Worm (Caenorhabditis elegans): ENCODE measurements around the gene vha-20.

Gene vha-20

DNA sequence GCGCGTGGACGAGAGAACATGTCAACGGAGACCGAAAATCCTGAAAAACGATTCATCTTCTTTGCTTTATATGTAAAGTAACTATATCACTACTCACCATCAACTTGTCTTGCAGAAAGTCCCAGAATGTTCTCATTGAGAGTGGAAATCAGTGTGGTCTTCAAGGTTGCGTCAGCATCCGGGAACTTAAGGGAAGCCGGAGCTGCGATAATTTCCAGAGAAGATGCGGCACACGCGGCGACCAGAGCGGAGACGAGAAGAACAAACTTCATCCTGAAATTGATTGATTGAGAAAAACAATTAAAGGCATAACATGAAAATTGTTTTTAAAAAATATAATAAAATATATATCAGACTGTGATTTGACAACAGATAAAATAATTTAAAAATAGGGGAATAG lies at the start of gene vha-20:
TSS of gene vha-20 (minus strand) at position 273 of the 400 bp plus-strand sequence.
- TF ChIP-seq ztf-23 (GFP tag; IDR thresholded peaks at IDR 0.05) (no peak), flt-1 (GFP tag; IDR thresholded peaks at IDR 0.05) (no peak), ref-1 (GFP tag; conservative IDR thresholded peaks at IDR 0.05) (no peak), ztf-29 (GFP tag; IDR thresholded peaks at IDR 0.05) (no peak), cog-1 (tag; optimal IDR thresholded peaks at IDR 0.05) (no peak), med-1 (GFP tag; optimal IDR thresholded peaks at IDR 0.05; ENCODE audit: insufficient read depth) (no peak), klf-2 (GFP tag; conservative IDR thresholded peaks at IDR 0.05) (no peak), T22C8.4 (GFP tag; IDR thresholded peaks at IDR 0.05) (no peak), tab-1 (GFP tag; IDR thresholded peaks at IDR 0.05) (no peak)

DNA sequence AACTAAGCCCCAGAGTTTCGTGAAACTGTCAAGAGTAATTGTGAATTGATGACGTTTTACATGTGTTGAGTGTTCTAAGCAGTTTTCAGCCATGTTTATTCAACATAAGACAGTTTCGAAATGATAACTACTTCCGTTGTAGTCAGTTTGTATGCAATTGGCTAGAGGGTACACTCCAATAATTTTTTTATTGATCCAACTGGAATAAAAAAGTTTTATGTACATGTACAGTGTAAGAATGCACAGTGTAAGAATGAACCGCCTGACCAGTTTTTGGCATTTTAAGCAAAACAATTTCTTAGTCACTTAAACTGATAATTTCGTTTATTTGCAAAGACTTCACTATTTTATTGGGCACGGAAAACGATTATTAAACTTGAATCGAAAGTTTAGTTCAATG lies 49.0 kb upstream of the vha-20 start:
- no peak for TF ChIP-seq cog-1 (tag; optimal IDR thresholded peaks at IDR 0.05)
- TF ChIP-seq tab-1 (GFP tag; IDR thresholded peaks at IDR 0.05): no peak
- no peak for TF ChIP-seq ref-1 (GFP tag; conservative IDR thresholded peaks at IDR 0.05)
- no peak for TF ChIP-seq ztf-29 (GFP tag; IDR thresholded peaks at IDR 0.05)
- TF ChIP-seq flt-1 (GFP tag; IDR thresholded peaks at IDR 0.05): no peak
- TF ChIP-seq klf-2 (GFP tag; conservative IDR thresholded peaks at IDR 0.05): no peak
- TF ChIP-seq med-1 (GFP tag; optimal IDR thresholded peaks at IDR 0.05; ENCODE audit: insufficient read depth): no peak
- no peak for TF ChIP-seq T22C8.4 (GFP tag; IDR thresholded peaks at IDR 0.05)
- TF ChIP-seq ztf-23 (GFP tag; IDR thresholded peaks at IDR 0.05): no peak

- TF ChIP-seq cog-1 (tag; optimal IDR thresholded peaks at IDR 0.05) (no peak), med-1 (GFP tag; optimal IDR thresholded peaks at IDR 0.05; ENCODE audit: insufficient read depth) (no peak), klf-2 (GFP tag; conservative IDR thresholded peaks at IDR 0.05) (no peak), ztf-29 (GFP tag; IDR thresholded peaks at IDR 0.05) (no peak)
These were observed 43.6 kb upstream of the vha-20 start, which contains the start of gene ceh-37 for ce11 chrX:14207942-14208341. TSS of gene ceh-37 (minus strand) at chrX:14208000.

- TF ChIP-seq ztf-23 (GFP tag; IDR thresholded peaks at IDR 0.05): no peak
These were observed 42.0 kb upstream of the vha-20 start for ce11 chrX:14206321-14206720.

ce11 chrX:14194251-14194650 lies 29.9 kb upstream of the vha-20 start:
- no peak for TF ChIP-seq klf-2 (GFP tag; conservative IDR thresholded peaks at IDR 0.05)
- TF ChIP-seq ztf-23 (GFP tag; IDR thresholded peaks at IDR 0.05): no peak
- no peak for TF ChIP-seq tab-1 (GFP tag; IDR thresholded peaks at IDR 0.05)
- no peak for TF ChIP-seq T22C8.4 (GFP tag; IDR thresholded peaks at IDR 0.05)
- TF ChIP-seq flt-1 (GFP tag; IDR thresholded peaks at IDR 0.05): no peak
- no peak for TF ChIP-seq cog-1 (tag; optimal IDR thresholded peaks at IDR 0.05)
- TF ChIP-seq med-1 (GFP tag; optimal IDR thresholded peaks at IDR 0.05; ENCODE audit: insufficient read depth): no peak
- TF ChIP-seq ref-1 (GFP tag; conservative IDR thresholded peaks at IDR 0.05): no peak
- no peak for TF ChIP-seq ztf-29 (GFP tag; IDR thresholded peaks at IDR 0.05)

DNA sequence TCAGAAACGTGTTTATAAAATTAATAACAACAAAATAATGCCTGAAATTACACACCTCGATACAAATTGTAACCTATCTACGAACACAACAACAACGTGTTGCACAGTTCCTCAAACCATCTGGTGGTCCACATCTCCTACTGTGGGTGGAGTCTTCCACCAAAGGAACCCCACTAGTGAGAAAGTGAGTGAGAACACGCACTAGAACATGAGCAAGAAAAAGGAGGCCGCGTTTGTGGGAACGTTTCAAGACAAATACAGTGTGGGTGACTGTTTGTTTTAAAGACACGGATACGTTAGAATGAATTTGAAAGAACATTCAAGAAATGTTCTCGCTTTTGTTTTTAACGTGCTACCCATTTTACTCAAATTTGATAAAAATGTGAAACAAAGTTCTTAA lies 22.2 kb upstream of the vha-20 start, which contains the start of gene ceh-36:
TSS of gene ceh-36 (minus strand) at position 101 of the 400 bp plus-strand sequence.
- no peak for TF ChIP-seq klf-2 (GFP tag; conservative IDR thresholded peaks at IDR 0.05)
- TF ChIP-seq cog-1 (tag; optimal IDR thresholded peaks at IDR 0.05): no peak
- TF ChIP-seq med-1 (GFP tag; optimal IDR thresholded peaks at IDR 0.05; ENCODE audit: insufficient read depth): no peak
- TF ChIP-seq T22C8.4 (GFP tag; IDR thresholded peaks at IDR 0.05): no peak
- TF ChIP-seq ztf-29 (GFP tag; IDR thresholded peaks at IDR 0.05): no peak
- TF ChIP-seq ref-1 (GFP tag; conservative IDR thresholded peaks at IDR 0.05): no peak
- no peak for TF ChIP-seq ztf-23 (GFP tag; IDR thresholded peaks at IDR 0.05)
- TF ChIP-seq flt-1 (GFP tag; IDR thresholded peaks at IDR 0.05): no peak
- TF ChIP-seq tab-1 (GFP tag; IDR thresholded peaks at IDR 0.05): no peak

- TF ChIP-seq ztf-29 (GFP tag; IDR thresholded peaks at IDR 0.05) (no peak), ztf-23 (GFP tag; IDR thresholded peaks at IDR 0.05) (no peak), tab-1 (GFP tag; IDR thresholded peaks at IDR 0.05) (no peak), med-1 (GFP tag; optimal IDR thresholded peaks at IDR 0.05; ENCODE audit: insufficient read depth) (no peak), flt-1 (GFP tag; IDR thresholded peaks at IDR 0.05) (no peak), klf-2 (GFP tag; conservative IDR thresholded peaks at IDR 0.05) (no peak), cog-1 (tag; optimal IDR thresholded peaks at IDR 0.05) (no peak), T22C8.4 (GFP tag; IDR thresholded peaks at IDR 0.05) (no peak), ref-1 (GFP tag; conservative IDR thresholded peaks at IDR 0.05) (no peak)
These were observed 21.3 kb upstream of the vha-20 start for ce11 chrX:14185631-14186030.

- no peak for TF ChIP-seq cog-1 (tag; optimal IDR thresholded peaks at IDR 0.05)
- TF ChIP-seq klf-2 (GFP tag; conservative IDR thresholded peaks at IDR 0.05): no peak
- TF ChIP-seq ztf-23 (GFP tag; IDR thresholded peaks at IDR 0.05): no peak
- TF ChIP-seq ref-1 (GFP tag; conservative IDR thresholded peaks at IDR 0.05): no peak
- no peak for TF ChIP-seq med-1 (GFP tag; optimal IDR thresholded peaks at IDR 0.05; ENCODE audit: insufficient read depth)
- TF ChIP-seq tab-1 (GFP tag; IDR thresholded peaks at IDR 0.05): no peak
These were observed 18.2 kb upstream of the vha-20 start for ce11 chrX:14182514-14182913.

ce11 chrX:14180151-14180550 lies 15.8 kb upstream of the vha-20 start, which contains the start of gene C37E2.3:
TSS of gene C37E2.3 (plus strand) at chrX:14180451.
- TF ChIP-seq ref-1 (GFP tag; conservative IDR thresholded peaks at IDR 0.05): no peak
- TF ChIP-seq cog-1 (tag; optimal IDR thresholded peaks at IDR 0.05): no peak
- TF ChIP-seq ztf-23 (GFP tag; IDR thresholded peaks at IDR 0.05): no peak
- no peak for TF ChIP-seq flt-1 (GFP tag; IDR thresholded peaks at IDR 0.05)
- TF ChIP-seq T22C8.4 (GFP tag; IDR thresholded peaks at IDR 0.05): no peak
- no peak for TF ChIP-seq med-1 (GFP tag; optimal IDR thresholded peaks at IDR 0.05; ENCODE audit: insufficient read depth)
- TF ChIP-seq ztf-29 (GFP tag; IDR thresholded peaks at IDR 0.05): no peak
- no peak for TF ChIP-seq tab-1 (GFP tag; IDR thresholded peaks at IDR 0.05)
- TF ChIP-seq klf-2 (GFP tag; conservative IDR thresholded peaks at IDR 0.05): no peak

DNA sequence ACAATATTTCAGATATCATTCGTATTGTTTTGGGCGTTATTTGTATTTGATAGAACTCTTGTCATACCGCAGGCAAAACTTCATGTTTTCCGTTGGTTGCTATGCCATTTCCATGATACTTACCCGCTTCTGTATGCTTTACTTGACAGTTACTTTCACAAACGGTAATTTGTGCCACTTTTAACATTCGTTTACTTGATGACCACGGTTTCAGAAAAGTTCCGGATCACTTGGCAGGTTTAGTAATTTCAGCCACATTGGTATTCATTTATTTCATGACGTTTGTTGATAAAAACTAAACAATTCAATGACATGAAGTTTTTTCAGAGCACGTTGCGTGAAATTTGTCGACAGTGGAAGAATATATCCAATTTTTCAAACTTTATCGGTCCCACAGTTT lies 15.2 kb upstream of the vha-20 start:
- no peak for TF ChIP-seq cog-1 (tag; optimal IDR thresholded peaks at IDR 0.05)
- no peak for TF ChIP-seq flt-1 (GFP tag; IDR thresholded peaks at IDR 0.05)
- TF ChIP-seq ztf-29 (GFP tag; IDR thresholded peaks at IDR 0.05): no peak
- no peak for TF ChIP-seq klf-2 (GFP tag; conservative IDR thresholded peaks at IDR 0.05)
- TF ChIP-seq tab-1 (GFP tag; IDR thresholded peaks at IDR 0.05): no peak
- TF ChIP-seq T22C8.4 (GFP tag; IDR thresholded peaks at IDR 0.05): no peak
- no peak for TF ChIP-seq ref-1 (GFP tag; conservative IDR thresholded peaks at IDR 0.05)
- no peak for TF ChIP-seq ztf-23 (GFP tag; IDR thresholded peaks at IDR 0.05)
- TF ChIP-seq med-1 (GFP tag; optimal IDR thresholded peaks at IDR 0.05; ENCODE audit: insufficient read depth): no peak
